Fruit fly (Drosophila melanogaster): Measurements from ENCODE around the gene SF1.

- TF ChIP-seq Rel (GFP tag; optimal IDR thresholded peaks at IDR 0.05) (no peak), Rel (tag; optimal IDR thresholded peaks at IDR 0.05) (no peak), Dif (GFP tag; optimal IDR thresholded peaks at IDR 0.05; ENCODE audit: partially characterized antibody) (no peak), h (GFP tag; optimal IDR thresholded peaks at IDR 0.05) (no peak)
Observed at dm6 chr3R:17530400-17530799, 9.8 kb upstream of the SF1 start.
